Worm (Caenorhabditis elegans): ENCODE results near the gene bus-8A.

- TF ChIP-seq ama-1 (optimal IDR thresholded peaks at IDR 0.05) (no peak), ama-1 (GFP tag; optimal IDR thresholded peaks at IDR 0.05) (no peak), T26A5.8 (tag; optimal IDR thresholded peaks at IDR 0.05) (no peak), ekl-4 (GFP tag; IDR thresholded peaks at IDR 0.05) (no peak)
Measured at ce11 chrX:5506432-5506977, 13.8 kb downstream of the bus-8A start.

Measured in whole organism, young adult.